Worm (Caenorhabditis elegans) whole organism, mixed stage, embryonic: Measurements from ENCODE around the gene F28A12.3.

Source experiments
- M03D4.4 ChIP-seq: sonication (generic microtip); optimal IDR thresholded peaks from 2 replicates; lab custom pipeline; 2017; ENCODE audit warnings: mild to moderate bottlenecking, missing genetic modification characterization, missing compliant biosample characterization
- bed-3 ChIP-seq: fragments of 200-800 bp; sonication (Bioruptor generic); optimal IDR thresholded peaks from 3 replicates; lab custom pipeline; 2018; ENCODE audit warnings: mild to moderate bottlenecking, missing genetic modification characterization, moderate library complexity, missing compliant biosample characterization
- blmp-1 ChIP-seq: fragments of 150-350 bp; optimal IDR thresholded peaks from 2 replicates; lab custom pipeline; 2014; ENCODE audit warnings: missing biosample characterization, missing genetic modification characterization
- ceh-39 ChIP-seq: fragments of 150-350 bp; optimal IDR thresholded peaks from 2 replicates; lab custom pipeline; 2014; ENCODE audit warnings: missing biosample characterization, missing genetic modification characterization
- ceh-43 ChIP-seq: fragments of 200-800 bp; sonication (Bioruptor generic); optimal IDR thresholded peaks from 2 replicates; lab custom pipeline; 2018; ENCODE audit warnings: mild to moderate bottlenecking, missing genetic modification characterization, moderate library complexity, missing compliant biosample characterization
- ces-1 ChIP-seq: fragments of 150-350 bp; optimal IDR thresholded peaks from 2 replicates; lab custom pipeline; 2014; ENCODE audit warnings: missing biosample characterization, missing genetic modification reagents, missing genetic modification characterization
- cnd-1 ChIP-seq: fragments of 200-800 bp; sonication (Bioruptor generic); optimal IDR thresholded peaks from 2 replicates; lab custom pipeline; 2018; ENCODE audit warnings: mild to moderate bottlenecking, missing genetic modification characterization, missing compliant biosample characterization
- drap-1 ChIP-seq: fragments of 200-800 bp; sonication (Bioruptor generic); optimal IDR thresholded peaks from 3 replicates; lab custom pipeline; 2018; ENCODE audit warnings: mild to moderate bottlenecking, missing genetic modification characterization, missing compliant biosample characterization
- elt-3 ChIP-seq: fragments of 150-350 bp; optimal IDR thresholded peaks from 2 replicates; lab custom pipeline; 2014; ENCODE audit warnings: missing biosample characterization, missing genetic modification characterization
- flh-1 ChIP-seq: fragments of 200-800 bp; sonication (Bioruptor generic); optimal IDR thresholded peaks from 2 replicates; lab custom pipeline; 2018; ENCODE audit warnings: mild to moderate bottlenecking, missing genetic modification characterization, moderate library complexity, missing compliant biosample characterization
- ham-2 ChIP-seq: fragments of 200-800 bp; sonication (Bioruptor generic); optimal IDR thresholded peaks from 2 replicates; lab custom pipeline; 2018; ENCODE audit warnings: mild to moderate bottlenecking, missing genetic modification characterization, missing compliant biosample characterization
- lin-13 ChIP-seq: fragments of 150-350 bp; optimal IDR thresholded peaks from 2 replicates; lab custom pipeline; 2014; ENCODE audit warnings: missing biosample characterization, missing genetic modification characterization
- lin-32 ChIP-seq: fragments of 200-800 bp; sonication (Bioruptor generic); optimal IDR thresholded peaks from 2 replicates; lab custom pipeline; 2018; ENCODE audit warnings: mild to moderate bottlenecking, missing genetic modification characterization, missing compliant biosample characterization
- lsy-2 ChIP-seq: fragments of 150-350 bp; optimal IDR thresholded peaks from 2 replicates; lab custom pipeline; 2014; ENCODE audit warnings: missing biosample characterization, missing genetic modification characterization
- mab-5 ChIP-seq: fragments of 150-350 bp; optimal IDR thresholded peaks from 2 replicates; lab custom pipeline; 2014; ENCODE audit warnings: missing biosample characterization, missing genetic modification characterization
- mep-1 ChIP-seq: fragments of 150-350 bp; optimal IDR thresholded peaks from 2 replicates; lab custom pipeline; 2017; ENCODE audit warnings: missing biosample characterization, missing genetic modification reagents, missing genetic modification characterization, inconsistent platforms
- nhr-12 ChIP-seq: fragments of 150-350 bp; optimal IDR thresholded peaks from 2 replicates; lab custom pipeline; 2014; ENCODE audit warnings: missing biosample characterization, missing genetic modification characterization
- nhr-2 ChIP-seq: fragments of 150-350 bp; optimal IDR thresholded peaks from 2 replicates; lab custom pipeline; 2014; ENCODE audit warnings: missing biosample characterization, missing genetic modification characterization
- nhr-237 ChIP-seq: fragments of 150-350 bp; optimal IDR thresholded peaks from 2 replicates; lab custom pipeline; 2014; ENCODE audit warnings: missing biosample characterization, missing genetic modification characterization
- nhr-28 ChIP-seq: fragments of 150-350 bp; optimal IDR thresholded peaks from 2 replicates; lab custom pipeline; 2014; ENCODE audit warnings: missing biosample characterization, missing genetic modification characterization
- nhr-76 ChIP-seq: sonication (generic microtip); optimal IDR thresholded peaks from 2 replicates; lab custom pipeline; 2017; ENCODE audit warnings: missing biosample characterization, missing genetic modification characterization
- snpc-4 ChIP-seq: fragments of 150-350 bp; optimal IDR thresholded peaks from 2 replicates; lab custom pipeline; 2014; ENCODE audit warnings: missing biosample characterization, missing genetic modification characterization
- sptf-1 ChIP-seq: sonication (generic microtip); optimal IDR thresholded peaks from 2 replicates; lab custom pipeline; 2017; ENCODE audit warnings: mild to moderate bottlenecking, missing genetic modification characterization, moderate library complexity, missing compliant biosample characterization
- tbx-8 ChIP-seq: fragments of 200-800 bp; sonication (Bioruptor generic); optimal IDR thresholded peaks from 2 replicates; lab custom pipeline; 2018; ENCODE audit warnings: mild to moderate bottlenecking, missing genetic modification characterization, moderate library complexity, missing compliant biosample characterization
- unc-120 ChIP-seq: sonication (generic microtip); optimal IDR thresholded peaks from 2 replicates; lab custom pipeline; 2017; ENCODE audit warnings: missing genetic modification characterization, missing compliant biosample characterization; ENCODE audit not compliant: poor library complexity, severe bottlenecking
- unc-39 ChIP-seq: fragments of 150-350 bp; optimal IDR thresholded peaks from 2 replicates; lab custom pipeline; 2014; ENCODE audit warnings: missing biosample characterization, missing genetic modification characterization
- unc-62 ChIP-seq: fragments of 150-350 bp; optimal IDR thresholded peaks from 2 replicates; lab custom pipeline; 2014; ENCODE audit warnings: missing biosample characterization, missing genetic modification reagents, missing genetic modification characterization
- zip-8 ChIP-seq: fragments of 150-350 bp; optimal IDR thresholded peaks from 2 replicates; lab custom pipeline; 2014; ENCODE audit warnings: missing biosample characterization, missing genetic modification characterization

F28A12.3 gene

ce11 chrV:8618738-8619137, 22.4 kb downstream of the F28A12.3 start, which contains the start of gene grd-5:
grd-5 (plus strand) TSS chrV:8619032.
- TF ChIP-seq ham-2 (GFP tag; lab: Kevin White, UChicago) = no peak
- TF ChIP-seq blmp-1 (tag; lab: Kevin White, UChicago) = no peak

DNA sequence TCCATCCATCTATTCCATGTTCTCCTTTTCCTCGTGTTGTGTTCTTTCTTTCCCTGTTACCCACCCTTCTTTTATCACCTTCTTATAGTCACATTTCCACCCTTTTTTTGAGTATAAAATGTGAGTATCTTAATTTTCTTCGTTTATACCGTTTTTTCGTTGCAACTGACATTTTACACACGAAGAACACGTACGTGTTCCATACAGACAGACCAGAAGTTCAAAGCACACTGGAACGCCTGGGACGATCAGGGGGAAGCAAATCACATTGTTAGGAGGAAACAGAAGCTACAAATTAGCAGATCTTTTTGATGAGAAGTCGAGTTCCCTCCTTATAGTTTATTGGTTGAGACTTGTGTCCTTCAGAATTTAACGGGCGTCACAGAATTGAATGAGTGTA, 25.5 kb downstream of the F28A12.3 start:
- TF ChIP-seq mab-5 (tag; lab: Kevin White, UChicago) (no peak), nhr-76 (tag; lab: Kevin White, UChicago) (no peak), sptf-1 (tag; lab: Kevin White, UChicago) (peak; percentile 26)

DNA sequence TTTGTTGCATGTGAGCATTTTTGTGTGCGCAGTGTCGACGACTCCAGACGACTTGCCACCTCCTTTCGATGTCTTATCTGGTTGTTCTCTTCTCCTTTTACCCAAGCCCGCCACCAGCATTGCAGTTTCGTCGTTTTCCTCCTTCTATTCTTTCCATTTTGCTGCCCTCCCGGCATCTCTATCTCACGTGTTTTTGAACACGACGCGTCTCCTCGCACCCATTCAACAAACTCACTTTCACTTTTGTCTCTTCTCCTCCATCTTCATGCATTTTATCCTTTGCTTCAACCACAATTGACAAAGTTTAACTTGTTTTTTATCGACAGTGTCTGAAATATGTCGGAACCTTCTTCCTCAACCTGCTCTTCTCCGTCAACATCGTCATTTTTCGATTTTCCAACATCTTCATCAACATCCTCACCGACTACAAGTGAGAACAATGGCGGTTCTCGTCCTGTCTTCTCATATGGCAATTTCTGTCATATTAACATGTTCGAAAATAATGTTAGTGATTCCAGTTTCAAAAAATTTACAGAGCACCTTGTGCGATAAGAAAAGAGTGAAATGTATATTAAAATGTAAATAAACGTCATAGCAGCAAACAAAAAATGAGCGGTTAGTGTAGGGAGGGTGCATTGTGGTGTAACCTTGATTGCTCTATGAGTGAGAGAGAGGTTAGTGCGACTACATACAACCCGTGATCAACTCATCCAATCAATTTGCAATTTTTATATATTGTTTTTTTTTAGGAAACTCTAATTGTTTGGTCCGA, 30.3 kb downstream of the F28A12.3 start, which contains the start of gene fip-4:
fip-4 (minus strand) TSS at position 636 of the 772 bp plus-strand sequence.
- TF ChIP-seq nhr-28 (tag; lab: Kevin White, UChicago) (no peak), unc-62 (GFP tag; lab: Kevin White, UChicago) (no peak), nhr-2 (tag; lab: Kevin White, UChicago) (no peak), lin-32 (GFP tag; lab: Kevin White, UChicago) (no peak), M03D4.4 (tag; lab: Kevin White, UChicago) (no peak), ces-1 (no peak), cnd-1 (tag; lab: Kevin White, UChicago) (no peak)

- TF ChIP-seq ham-2 (GFP tag; lab: Kevin White, UChicago) (peak; percentile 48), flh-1 (no peak)
Observed at ce11 chrV:8609776-8610529, 31.2 kb downstream of the F28A12.3 start.

ce11 chrV:8608483-8608882, 32.7 kb downstream of the F28A12.3 start:
- TF ChIP-seq mep-1 (tag; lab: Kevin White, UChicago) = no peak
- no peak for TF ChIP-seq bed-3 (GFP tag; lab: Kevin White, UChicago)
- TF ChIP-seq lin-32 (GFP tag; lab: Kevin White, UChicago) = no peak
- TF ChIP-seq nhr-76 (tag; lab: Kevin White, UChicago) = no peak
- TF ChIP-seq nhr-237 (tag; lab: Kevin White, UChicago) = no peak
- TF ChIP-seq mab-5 (tag; lab: Kevin White, UChicago) = no peak
- no peak for TF ChIP-seq tbx-8
- no peak for TF ChIP-seq nhr-28 (tag; lab: Kevin White, UChicago)
- no peak for TF ChIP-seq unc-39 (tag; lab: Kevin White, UChicago)
- no peak for TF ChIP-seq ces-1
- TF ChIP-seq unc-62 (GFP tag; lab: Kevin White, UChicago) = no peak
- no peak for TF ChIP-seq drap-1 (GFP tag; lab: Kevin White, UChicago)
- TF ChIP-seq zip-8 = no peak
- no peak for TF ChIP-seq flh-1
- no peak for TF ChIP-seq lsy-2 (tag; lab: Kevin White, UChicago)
- TF ChIP-seq ceh-39 (tag; lab: Kevin White, UChicago) = no peak
- TF ChIP-seq elt-3 = no peak
- TF ChIP-seq snpc-4 = no peak
- no peak for TF ChIP-seq cnd-1 (tag; lab: Kevin White, UChicago)
- TF ChIP-seq, all 35 proteins: peak for 0

DNA sequence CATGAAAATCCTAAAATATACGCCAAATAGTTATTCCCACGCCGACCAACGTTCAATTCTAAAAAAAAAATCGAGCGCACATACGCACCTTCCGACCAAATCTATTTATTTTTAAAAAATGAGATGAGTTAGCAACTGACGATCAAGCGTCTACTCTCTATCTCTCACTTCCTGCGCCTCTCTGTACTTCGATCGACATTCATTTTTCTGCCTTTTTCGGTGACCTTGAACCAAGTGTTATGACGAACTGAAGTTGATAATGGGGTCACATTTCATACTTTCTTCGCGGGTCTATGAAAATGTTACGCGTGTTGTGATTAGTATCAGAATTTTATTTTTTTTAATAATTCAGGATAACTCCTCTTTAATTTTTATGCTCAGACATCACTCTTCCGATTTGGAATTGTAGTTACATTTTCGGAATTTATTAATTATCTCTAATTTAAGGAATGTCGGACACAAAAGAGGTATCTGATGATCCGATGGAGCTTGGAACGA, 33.8 kb downstream of the F28A12.3 start, which contains the start of gene smk-1:
smk-1 (plus strand) TSS at position 448 of the 498 bp plus-strand sequence.
- TF ChIP-seq M03D4.4 (tag; lab: Kevin White, UChicago) (no peak), lin-13 (tag; lab: Kevin White, UChicago) (no peak), nhr-2 (tag; lab: Kevin White, UChicago) (no peak), ceh-43 (GFP tag; lab: Kevin White, UChicago) (no peak), mep-1 (tag; lab: Kevin White, UChicago) (no peak), nhr-28 (tag; lab: Kevin White, UChicago) (no peak), unc-120 (tag; lab: Kevin White, UChicago) (no peak), mab-5 (tag; lab: Kevin White, UChicago) (no peak), zip-8 (no peak), nhr-12 (no peak)
